Worm (Caenorhabditis elegans): ENCODE data around the gene aakg-5.

The aakg-5 gene

DNA sequence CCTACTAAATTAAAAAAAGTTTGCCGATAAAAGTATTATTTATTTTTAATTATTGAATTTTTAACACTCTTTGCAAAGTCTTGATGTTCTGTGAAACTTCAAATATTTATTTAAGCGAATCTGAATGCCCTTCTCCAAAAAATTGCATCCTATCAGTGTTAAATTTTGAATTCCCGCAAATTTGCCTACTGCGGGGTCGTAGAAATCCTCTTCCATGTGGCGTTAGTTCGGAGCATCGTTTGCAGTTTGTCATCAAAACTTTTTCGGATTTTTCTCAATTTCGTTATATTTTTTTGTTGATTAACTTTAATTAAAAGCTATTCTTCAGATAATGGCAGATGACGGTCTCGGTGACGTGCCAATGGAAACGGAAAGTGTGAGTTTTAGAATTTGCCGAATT lies 34.5 kb downstream of the aakg-5 start, which contains the start of gene ufd-3 (continued):
- TF ChIP-seq ceh-31 (tag; optimal IDR thresholded peaks at IDR 0.05) (peak; percentile 98), pax-1 (tag; optimal IDR thresholded peaks at IDR 0.05) (peak; percentile 65), ets-4 (tag; optimal IDR thresholded peaks at IDR 0.05) (peak; percentile 94), K09A11.1 (tag; optimal IDR thresholded peaks at IDR 0.05; ENCODE audit: insufficient read depth) (no peak), hlh-6 (tag; optimal IDR thresholded peaks at IDR 0.05) (peak; percentile 18), ceh-48 (tag; optimal IDR thresholded peaks at IDR 0.05) (no peak), K02D7.2 (tag; optimal IDR thresholded peaks at IDR 0.05) (no peak), ceh-2 (tag; optimal IDR thresholded peaks at IDR 0.05) (peak; percentile 91), unc-55 (GFP tag; optimal IDR thresholded peaks at IDR 0.05) (peak; percentile 54), ceh-30 (tag; optimal IDR thresholded peaks at IDR 0.05) (peak; percentile 2), pha-4 (tag; optimal IDR thresholded peaks at IDR 0.05) (no peak), T23F11.4 (GFP tag; optimal IDR thresholded peaks at IDR 0.05) (no peak), ceh-9 (tag; optimal IDR thresholded peaks at IDR 0.05) (no peak)

DNA sequence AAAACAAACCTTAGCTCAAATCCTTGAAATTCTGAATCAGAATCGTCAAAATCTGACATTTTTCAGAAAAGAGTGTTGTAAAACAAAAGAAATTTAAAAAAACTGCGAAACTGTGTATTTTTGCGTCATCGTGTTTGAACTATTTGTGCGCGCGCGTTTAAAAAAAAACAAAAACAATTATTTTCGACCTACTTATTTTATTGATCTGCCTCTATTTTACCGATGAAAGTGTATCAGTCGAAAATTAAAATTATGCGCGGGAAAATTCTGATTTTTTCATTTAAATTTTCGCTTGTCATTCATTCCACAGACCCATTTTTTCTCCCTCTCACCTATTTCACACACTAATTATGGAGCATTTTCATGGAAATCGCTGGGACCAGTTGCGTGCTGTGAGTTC lies 36.0 kb downstream of the aakg-5 start, which contains the start of the genes C05C10.7 and C05C10.5:
Gene C05C10.7 (minus strand): TSS at position 95 of the 400 bp plus-strand sequence.
Gene C05C10.5 (plus strand): TSS at position 164 of the 400 bp plus-strand sequence.
- TF ChIP-seq sdc-2 (tag; optimal IDR thresholded peaks at IDR 0.05): no peak
- no peak for TF ChIP-seq hlh-8 (tag; optimal IDR thresholded peaks at IDR 0.05)
- TF ChIP-seq T23F11.4 (GFP tag; optimal IDR thresholded peaks at IDR 0.05): no peak
- no peak for TF ChIP-seq mec-3 (tag; optimal IDR thresholded peaks at IDR 0.05; ENCODE audit: borderline replicate concordance)
- no peak for TF ChIP-seq che-1 (tag; optimal IDR thresholded peaks at IDR 0.05)
- no peak for TF ChIP-seq gmeb-2 (tag; optimal IDR thresholded peaks at IDR 0.05)
- no peak for TF ChIP-seq pax-1 (tag; optimal IDR thresholded peaks at IDR 0.05)
- TF ChIP-seq nhr-232 (tag; optimal IDR thresholded peaks at IDR 0.05): no peak
- no peak for TF ChIP-seq ceh-22 (tag; optimal IDR thresholded peaks at IDR 0.05)
- TF ChIP-seq hlh-6 (tag; optimal IDR thresholded peaks at IDR 0.05): no peak
- TF ChIP-seq C38D4.7 (GFP tag; optimal IDR thresholded peaks at IDR 0.05): no peak
- TF ChIP-seq ceh-31 (tag; optimal IDR thresholded peaks at IDR 0.05): no peak
- TF ChIP-seq ceh-24 (tag; optimal IDR thresholded peaks at IDR 0.05): no peak
- no peak for TF ChIP-seq rnt-1 (tag; optimal IDR thresholded peaks at IDR 0.05)

DNA sequence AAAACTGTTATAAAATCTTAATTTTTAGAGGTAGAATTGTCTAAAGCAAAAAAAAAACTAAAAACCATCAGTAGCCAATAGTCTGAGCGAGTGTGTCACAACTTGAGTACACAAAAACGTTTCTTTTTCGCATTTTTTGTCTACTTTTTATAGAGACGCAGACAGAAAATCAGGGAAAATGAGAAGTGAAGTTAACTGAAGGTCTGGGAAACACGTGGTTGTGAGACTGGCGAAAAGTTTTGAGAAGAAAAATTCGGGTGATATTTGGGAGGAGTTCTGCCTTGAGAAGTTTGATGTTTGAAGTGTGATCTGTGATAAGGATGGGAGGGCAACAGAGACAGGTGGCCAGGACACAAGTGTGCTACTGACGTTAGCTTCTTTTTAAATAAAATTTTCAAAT lies 37.3 kb downstream of the aakg-5 start:
- TF ChIP-seq ceh-14 (tag; optimal IDR thresholded peaks at IDR 0.05): no peak
- TF ChIP-seq hlh-13 (GFP tag; optimal IDR thresholded peaks at IDR 0.05): no peak
- no peak for TF ChIP-seq pros-1 (tag; optimal IDR thresholded peaks at IDR 0.05)
- no peak for TF ChIP-seq pag-3 (tag; optimal IDR thresholded peaks at IDR 0.05; ENCODE audit: borderline replicate concordance)
- no peak for TF ChIP-seq pha-2 (tag; optimal IDR thresholded peaks at IDR 0.05)
- TF ChIP-seq unc-42 (tag; optimal IDR thresholded peaks at IDR 0.05): no peak
- no peak for TF ChIP-seq unc-3 (GFP tag; conservative IDR thresholded peaks at IDR 0.05)
- no peak for TF ChIP-seq unc-3 (tag; optimal IDR thresholded peaks at IDR 0.05)
- no peak for TF ChIP-seq sox-2 (GFP tag; IDR thresholded peaks at IDR 0.05)
- peak; percentile 50 for TF ChIP-seq hlh-30 (tag; optimal IDR thresholded peaks at IDR 0.05; ENCODE audit: insufficient read depth)
- TF ChIP-seq F13H6.1 (tag; optimal IDR thresholded peaks at IDR 0.05): no peak
- peak; percentile 58 for TF ChIP-seq ceh-18 (tag; optimal IDR thresholded peaks at IDR 0.05)
- no peak for TF ChIP-seq nhr-232 (tag; optimal IDR thresholded peaks at IDR 0.05)
- TF ChIP-seq pat-9 (tag; optimal IDR thresholded peaks at IDR 0.05): no peak
- TF ChIP-seq npax-4 (tag; optimal IDR thresholded peaks at IDR 0.05): no peak

DNA sequence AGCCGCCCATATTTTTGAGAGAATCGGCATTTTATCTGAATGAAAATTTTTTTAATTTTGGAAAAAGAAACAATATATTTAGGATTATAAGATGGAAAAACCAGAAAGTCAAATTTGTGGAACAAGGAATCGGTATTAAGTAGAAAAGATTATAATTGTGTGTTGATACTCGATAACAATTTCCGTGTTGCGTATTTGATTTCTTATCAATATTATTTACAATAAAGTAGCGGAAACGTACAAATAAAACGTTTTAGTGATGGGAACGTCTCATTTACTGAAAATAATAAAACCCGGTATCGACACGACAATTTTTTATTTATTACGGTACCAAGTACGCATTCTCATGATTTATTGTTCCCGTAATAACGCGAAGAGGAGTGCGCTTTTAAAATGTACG lies 38.1 kb downstream of the aakg-5 start, which contains the start of gene C05C10.3:
Gene C05C10.3 (minus strand): TSS at position 35 of the 400 bp plus-strand sequence.
- TF ChIP-seq elt-2 (tag; optimal IDR thresholded peaks at IDR 0.05) (peak; percentile 30), nhr-232 (tag; optimal IDR thresholded peaks at IDR 0.05) (no peak)

Measured in whole organism, late embryonic.